Worm (Caenorhabditis elegans) whole organism, L4 larva: ENCODE data around the gene abcx-1.

ENCODE experiments used
- D1046.2 ChIP-seq: fragments of 200-800 bp; sonication (Bioruptor generic); IDR thresholded peaks from 2 replicates; pipeline ENCODE4 v1.3.6; 2022; ENCODE audit warnings: missing genetic modification characterization, missing compliant biosample characterization
- F37D6.2 ChIP-seq: sonication (generic microtip); optimal IDR thresholded peaks from 2 replicates; lab custom pipeline; 2016; ENCODE audit warnings: mild to moderate bottlenecking, missing genetic modification characterization, missing compliant biosample characterization
- F49E8.2 ChIP-seq: sonication (generic microtip); optimal IDR thresholded peaks from 2 replicates; lab custom pipeline; 2016; ENCODE audit warnings: missing compliant biosample characterization, mild to moderate bottlenecking, missing genetic modification characterization, borderline replicate concordance
- Y48G9A.11 ChIP-seq: fragments of 200-800 bp; sonication (Bioruptor generic); IDR thresholded peaks from 2 replicates; pipeline ENCODE4 v1.3.6; 2022; ENCODE audit warnings: missing genetic modification reagents, missing genetic modification characterization, missing compliant biosample characterization
- Y5F2A.4 ChIP-seq: fragments of 200-800 bp; sonication (Bioruptor generic); optimal IDR thresholded peaks from 2 replicates; lab custom pipeline; 2018; ENCODE audit warnings: mild to moderate bottlenecking, missing genetic modification characterization, missing compliant biosample characterization
- ZK546.5 ChIP-seq, 2 experiments: sonication (generic microtip); optimal IDR thresholded peaks; 2 replicates each; lab custom pipeline; 2017; ENCODE audit warnings: missing biosample characterization in 2 of 2, missing genetic modification characterization in 2 of 2
- aha-1 ChIP-seq: fragments of 150-350 bp; peaks from one replicate; lab custom pipeline; 2014; ENCODE audit warnings: missing biosample characterization, missing genetic modification characterization
- arid-1 ChIP-seq: fragments of 200-800 bp; sonication (Bioruptor generic); conservative IDR thresholded peaks from 2 replicates; pipeline ENCODE4 v1.3.6; 2022; ENCODE audit warnings: missing genetic modification reagents, missing genetic modification characterization, missing compliant biosample characterization
- ceh-44 ChIP-seq: fragments of 200-800 bp; sonication (Bioruptor generic); IDR thresholded peaks from 2 replicates; pipeline ENCODE4 v1.3.6; 2022; ENCODE audit warnings: missing genetic modification reagents, missing genetic modification characterization, missing compliant biosample characterization
- ces-1 ChIP-seq: fragments of 150-350 bp; sonication (generic microtip); optimal IDR thresholded peaks from 4 replicates; lab custom pipeline; 2014; ENCODE audit warnings: missing biosample characterization, missing genetic modification reagents, missing genetic modification characterization
- ctbp-1 ChIP-seq: fragments of 200-800 bp; sonication (Bioruptor generic); IDR thresholded peaks from 2 replicates; pipeline ENCODE4 v1.3.6; 2022; ENCODE audit warnings: missing genetic modification reagents, missing genetic modification characterization, missing compliant biosample characterization
- daf-12 ChIP-seq: fragments of 150-350 bp; optimal IDR thresholded peaks from 2 replicates; lab custom pipeline; 2014; ENCODE audit warnings: missing biosample characterization, missing genetic modification reagents, missing genetic modification characterization
- dmd-8 ChIP-seq: fragments of 200-800 bp; sonication (Bioruptor generic); IDR thresholded peaks from 2 replicates; pipeline ENCODE4 v1.3.6; 2022; ENCODE audit warnings: missing genetic modification characterization, missing compliant biosample characterization
- duxl-1 ChIP-seq: sonication (generic microtip); optimal IDR thresholded peaks from 2 replicates; lab custom pipeline; 2016; ENCODE audit warnings: mild to moderate bottlenecking, missing genetic modification characterization, moderate library complexity, missing compliant biosample characterization; ENCODE audit not compliant: poor library complexity
- dve-1 ChIP-seq: sonication (generic microtip); optimal IDR thresholded peaks from 2 replicates; lab custom pipeline; 2017; ENCODE audit warnings: antibody characterized with exemption, mild to moderate bottlenecking, missing genetic modification characterization, missing compliant biosample characterization; ENCODE audit not compliant: insufficient read depth
- egl-43 ChIP-seq: fragments of 200-800 bp; sonication (Bioruptor generic); IDR thresholded peaks from 2 replicates; pipeline ENCODE4 v1.3.6; 2022; ENCODE audit warnings: missing genetic modification reagents, missing genetic modification characterization, missing compliant biosample characterization
- gei-8 ChIP-seq: fragments of 200-800 bp; sonication (Bioruptor generic); optimal IDR thresholded peaks from 2 replicates; lab custom pipeline; 2018; ENCODE audit warnings: mild to moderate bottlenecking, missing genetic modification characterization, missing compliant biosample characterization
- hmg-1.1 ChIP-seq: fragments of 200-800 bp; sonication (Bioruptor generic); IDR thresholded peaks from 2 replicates; pipeline ENCODE4 v1.3.6; 2022; ENCODE audit warnings: missing genetic modification reagents, missing genetic modification characterization, missing compliant biosample characterization
- lin-15B ChIP-seq: fragments of 150-350 bp; sonication (generic microtip); optimal IDR thresholded peaks from 3 replicates; lab custom pipeline; 2014; ENCODE audit warnings: missing biosample characterization, missing genetic modification characterization
- lin-38 ChIP-seq: fragments of 200-800 bp; sonication (Bioruptor generic); IDR thresholded peaks from 2 replicates; pipeline ENCODE4 v1.3.6; 2022; ENCODE audit warnings: missing genetic modification reagents, missing genetic modification characterization, missing compliant biosample characterization
- lin-39 ChIP-seq: fragments of 150-350 bp; optimal IDR thresholded peaks from 2 replicates; lab custom pipeline; 2014; ENCODE audit warnings: missing biosample characterization, missing genetic modification reagents, missing genetic modification characterization
- lsy-2 ChIP-seq, 2 experiments: fragments of 150-350 bp in 1 of 2; sonication (generic microtip) in 1 of 2; optimal IDR thresholded peaks; 2 replicates each; lab custom pipeline; 2014 to 2017; ENCODE audit warnings: missing biosample characterization in 2 of 2, missing genetic modification characterization in 2 of 2
- madf-9 ChIP-seq: fragments of 200-800 bp; sonication (Bioruptor generic); conservative IDR thresholded peaks from 2 replicates; pipeline ENCODE4 v1.3.6; 2022; ENCODE audit warnings: missing genetic modification reagents, missing genetic modification characterization, missing compliant biosample characterization
- mes-2 ChIP-seq: sonication (generic microtip); optimal IDR thresholded peaks from 2 replicates; lab custom pipeline; 2016; ENCODE audit warnings: missing genotype, mild to moderate bottlenecking, missing genetic modification characterization, missing compliant biosample characterization; ENCODE audit not compliant: poor library complexity, severe bottlenecking
- mxl-2 ChIP-seq: fragments of 200-800 bp; sonication (Bioruptor generic); conservative IDR thresholded peaks from 2 replicates; pipeline ENCODE4 v1.3.6; 2022; ENCODE audit warnings: missing genetic modification reagents, missing genetic modification characterization, missing compliant biosample characterization
- nhr-28 ChIP-seq: fragments of 150-350 bp; optimal IDR thresholded peaks from 2 replicates; lab custom pipeline; 2014; ENCODE audit warnings: missing biosample characterization, missing genetic modification characterization
- nhr-41 ChIP-seq: fragments of 200-800 bp; sonication (Bioruptor generic); IDR thresholded peaks from 2 replicates; pipeline ENCODE4 v1.3.6; 2022; ENCODE audit warnings: missing genetic modification reagents, missing genetic modification characterization, missing compliant biosample characterization
- nhr-48 ChIP-seq: sonication (generic microtip); optimal IDR thresholded peaks from 2 replicates; lab custom pipeline; 2016; ENCODE audit warnings: mild to moderate bottlenecking, missing genetic modification characterization, missing compliant biosample characterization
- pqm-1 ChIP-seq: sonication (generic microtip); optimal IDR thresholded peaks from 2 replicates; lab custom pipeline; 2017; ENCODE audit warnings: missing biosample characterization, missing genetic modification characterization
- rbr-2 ChIP-seq: sonication (generic microtip); optimal IDR thresholded peaks from 2 replicates; lab custom pipeline; 2016; ENCODE audit warnings: missing genotype, missing genetic modification characterization, missing compliant biosample characterization
- set-16 ChIP-seq: fragments of 200-800 bp; sonication (Bioruptor generic); IDR thresholded peaks from 2 replicates; pipeline ENCODE4 v1.3.6; 2022; ENCODE audit warnings: missing genetic modification reagents, missing genetic modification characterization, missing compliant biosample characterization
- snpc-1.2 ChIP-seq: fragments of 200-800 bp; sonication (Bioruptor generic); IDR thresholded peaks from 2 replicates; pipeline ENCODE4 v1.3.6; 2022; ENCODE audit warnings: missing genetic modification reagents, missing genetic modification characterization, missing compliant biosample characterization
- unc-39 ChIP-seq: sonication (generic microtip); optimal IDR thresholded peaks from 2 replicates; lab custom pipeline; 2017; ENCODE audit warnings: missing biosample characterization, missing genetic modification characterization
- unc-62 ChIP-seq, 3 experiments: fragments of 150-350 bp in 1 of 3; sonication (generic microtip); optimal IDR thresholded peaks in 2 of 3; peaks in 1 of 3; 1 replicate in 1 of 3; 2 replicates in 2 of 3; lab custom pipeline; 2014 to 2017; ENCODE audit warnings: missing biosample characterization in 3 of 3, missing genetic modification characterization in 3 of 3, missing genetic modification reagents in 3 of 3, missing genotype in 1 of 3
- zag-1 ChIP-seq: fragments of 150-350 bp; optimal IDR thresholded peaks from 2 replicates; lab custom pipeline; 2014; ENCODE audit warnings: missing biosample characterization, missing genetic modification characterization
- zfp-3 ChIP-seq: fragments of 200-800 bp; sonication (Bioruptor generic); conservative IDR thresholded peaks from 2 replicates; pipeline ENCODE4 v1.3.6; 2022; ENCODE audit warnings: missing genetic modification reagents, missing genetic modification characterization, missing compliant biosample characterization
- zip-11 ChIP-seq: fragments of 200-800 bp; sonication (Bioruptor generic); IDR thresholded peaks from 2 replicates; pipeline ENCODE4 v1.3.6; 2022; ENCODE audit warnings: missing genetic modification characterization, missing compliant biosample characterization

abcx-1 gene

ce11 chrII:6493709-6494326 lies 38.1 kb upstream of the abcx-1 start:
- peak; percentile 49 for TF ChIP-seq lin-38 (GFP tag; lab: Robert Waterston, UW)
- no peak for TF ChIP-seq daf-12 (tag; lab: Kevin White, UChicago)
- peak; percentile 52; the same call in 1 of the 2 replicates for TF ChIP-seq Y48G9A.11 (GFP tag; lab: Robert Waterston, UW)
- TF ChIP-seq ZK546.5 (tag; optimal IDR thresholded peaks at IDR 0.05; lab: Kevin White, UChicago) = no peak
- no peak for TF ChIP-seq gei-8 (GFP tag; lab: Kevin White, UChicago)
- peak; percentile 26 for TF ChIP-seq F49E8.2
- TF ChIP-seq aha-1 (tag; lab: Kevin White, UChicago) = no peak
- TF ChIP-seq unc-62 (GFP tag; optimal IDR thresholded peaks at IDR 0.05 in 1 of 2; lab: Kevin White, UChicago) = peak in 1 of 2 experiments; percentile 94
- no peak for TF ChIP-seq unc-62 (tag; optimal IDR thresholded peaks at IDR 0.05; lab: Kevin White, UChicago)
- peak in 1 of 2 experiments; percentile 27 for TF ChIP-seq lsy-2 (tag; optimal IDR thresholded peaks at IDR 0.05; lab: Kevin White, UChicago)
- TF ChIP-seq duxl-1 = peak; percentile 31
- no peak for TF ChIP-seq mes-2 (tag; lab: Kevin White, UChicago)

- TF ChIP-seq arid-1 = no peak
- peak; percentile 92 for TF ChIP-seq aha-1 (tag; lab: Kevin White, UChicago)
- peak in 1 of 2 experiments; percentile 17 for TF ChIP-seq unc-62 (GFP tag; optimal IDR thresholded peaks at IDR 0.05 in 1 of 2; lab: Kevin White, UChicago)
- no peak for TF ChIP-seq unc-62 (tag; optimal IDR thresholded peaks at IDR 0.05; lab: Kevin White, UChicago)
- TF ChIP-seq pqm-1 (tag; lab: Kevin White, UChicago) = no peak
Measured at ce11 chrII:6496496-6496895, 35.5 kb upstream of the abcx-1 start.

- TF ChIP-seq snpc-1.2 (no peak), daf-12 (tag; lab: Kevin White, UChicago) (no peak), unc-62 (GFP tag; optimal IDR thresholded peaks at IDR 0.05 in 1 of 2; lab: Kevin White, UChicago) (peak in 1 of 2 experiments; percentile 66), unc-62 (tag; optimal IDR thresholded peaks at IDR 0.05; lab: Kevin White, UChicago) (no peak)
- TF ChIP-seq, all 104 proteins: peak for 1
Measured at ce11 chrII:6497137-6497536, 34.8 kb upstream of the abcx-1 start.

ce11 chrII:6498609-6499008 lies 33.4 kb upstream of the abcx-1 start:
- peak in 1 of 2 experiments; percentile 8 for TF ChIP-seq lsy-2 (tag; optimal IDR thresholded peaks at IDR 0.05; lab: Kevin White, UChicago)
- no peak for TF ChIP-seq unc-62 (GFP tag; optimal IDR thresholded peaks at IDR 0.05 in 1 of 2; lab: Kevin White, UChicago)
- TF ChIP-seq unc-62 (tag; optimal IDR thresholded peaks at IDR 0.05; lab: Kevin White, UChicago) = no peak
- no peak for TF ChIP-seq zag-1
- no peak for TF ChIP-seq snpc-1.2
- TF ChIP-seq ctbp-1 (GFP tag; lab: Robert Waterston, UW) = 0 out of 2 replicates have a peak, but pooled peaks have one; percentile 33
- no peak for TF ChIP-seq zfp-3 (GFP tag; lab: Robert Waterston, UW)
- TF ChIP-seq unc-39 (tag; lab: Kevin White, UChicago) = no peak

ce11 chrII:6499067-6499466 lies 32.9 kb upstream of the abcx-1 start, which contains the start of gene twk-49:
twk-49 (minus strand) TSS chrII:6499167.
- TF ChIP-seq unc-62 (GFP tag; optimal IDR thresholded peaks at IDR 0.05 in 1 of 2; lab: Kevin White, UChicago) (peak in 1 of 2 experiments; percentile 36), unc-62 (tag; optimal IDR thresholded peaks at IDR 0.05; lab: Kevin White, UChicago) (no peak), Y5F2A.4 (GFP tag; lab: Kevin White, UChicago) (no peak), daf-12 (tag; lab: Kevin White, UChicago) (no peak)

ce11 chrII:6500161-6500560 lies 31.8 kb upstream of the abcx-1 start, which contains the start of gene R05G9.5:
R05G9.5 (minus strand) TSS chrII:6500261.
- no peak for TF ChIP-seq nhr-48 (tag; lab: Kevin White, UChicago)
- no peak for TF ChIP-seq nhr-41 (GFP tag; lab: Robert Waterston, UW)
- no peak for TF ChIP-seq dve-1 (tag; lab: Kevin White, UChicago)
- TF ChIP-seq ces-1 (GFP tag; lab: Kevin White, UChicago) = no peak
- TF ChIP-seq madf-9 (GFP tag; lab: Robert Waterston, UW) = no peak
- no peak for TF ChIP-seq rbr-2 (tag; lab: Kevin White, UChicago)
- TF ChIP-seq egl-43 (GFP tag; lab: Robert Waterston, UW) = no peak
- no peak for TF ChIP-seq F37D6.2
- TF ChIP-seq ceh-44 (GFP tag; lab: Robert Waterston, UW) = no peak
- TF ChIP-seq zip-11 (GFP tag; lab: Robert Waterston, UW) = no peak
- TF ChIP-seq lin-15B (tag; lab: Kevin White, UChicago) = no peak
- TF ChIP-seq nhr-28 = no peak
- no peak for TF ChIP-seq mxl-2
- no peak for TF ChIP-seq dmd-8 (GFP tag; lab: Robert Waterston, UW)
- TF ChIP-seq lin-39 = no peak
- TF ChIP-seq set-16 (GFP tag; lab: Robert Waterston, UW) = no peak
- no peak for TF ChIP-seq D1046.2 (GFP tag; lab: Robert Waterston, UW)
- no peak for TF ChIP-seq hmg-1.1 (GFP tag; lab: Robert Waterston, UW)
